Worm (Caenorhabditis elegans): ENCODE data around the gene spp-22.
A peak's percentile ranks its signal among the peaks of the same experiment; 100 is the strongest.

The spp-22 gene

ce11 chrX:7238562-7238961, 27.1 kb downstream of the spp-22 start, which contains the start of gene F46H5.3:
Gene F46H5.3, minus strand, starts transcription at chrX:7238662.
- TF ChIP-seq pat-9 (tag; optimal IDR thresholded peaks at IDR 0.05) (no peak), che-1 (tag; optimal IDR thresholded peaks at IDR 0.05) (no peak), lin-11 (tag; optimal IDR thresholded peaks at IDR 0.05) (no peak), ceh-9 (tag; optimal IDR thresholded peaks at IDR 0.05) (no peak), ref-2 (tag; optimal IDR thresholded peaks at IDR 0.05) (no peak), ztf-16 (tag; optimal IDR thresholded peaks at IDR 0.05) (no peak), ceh-30 (tag; optimal IDR thresholded peaks at IDR 0.05) (no peak), sox-2 (GFP tag; IDR thresholded peaks at IDR 0.05) (no peak), ceh-19 (GFP tag; optimal IDR thresholded peaks at IDR 0.05) (no peak), pax-1 (tag; optimal IDR thresholded peaks at IDR 0.05) (no peak), ttx-3 (tag; optimal IDR thresholded peaks at IDR 0.05) (no peak), dve-1 (tag; optimal IDR thresholded peaks at IDR 0.05) (no peak), ahr-1 (tag; optimal IDR thresholded peaks at IDR 0.05) (no peak), pqm-1 (tag; optimal IDR thresholded peaks at IDR 0.05) (no peak), ceh-45 (GFP tag; IDR thresholded peaks at IDR 0.05) (no peak)

- no peak for TF ChIP-seq sdc-2 (tag; optimal IDR thresholded peaks at IDR 0.05)
- TF ChIP-seq dmd-4 (tag; optimal IDR thresholded peaks at IDR 0.05; ENCODE audit: borderline replicate concordance): no peak
- no peak for TF ChIP-seq ceh-6 (GFP tag; optimal IDR thresholded peaks at IDR 0.05)
- no peak for TF ChIP-seq hlh-30 (tag; optimal IDR thresholded peaks at IDR 0.05; ENCODE audit: insufficient read depth)
- no peak for TF ChIP-seq unc-42 (tag; optimal IDR thresholded peaks at IDR 0.05)
- no peak for TF ChIP-seq npax-4 (tag; optimal IDR thresholded peaks at IDR 0.05)
- TF ChIP-seq elt-4 (tag; optimal IDR thresholded peaks at IDR 0.05): no peak
- TF ChIP-seq hlh-13 (GFP tag; optimal IDR thresholded peaks at IDR 0.05): no peak
- TF ChIP-seq unc-55 (GFP tag; optimal IDR thresholded peaks at IDR 0.05): no peak
- TF ChIP-seq sox-4 (tag; optimal IDR thresholded peaks at IDR 0.05): no peak
- TF ChIP-seq odd-2 (tag; optimal IDR thresholded peaks at IDR 0.05): no peak
- TF ChIP-seq hlh-15 (tag; optimal IDR thresholded peaks at IDR 0.05): no peak
- TF ChIP-seq lin-11 (tag; optimal IDR thresholded peaks at IDR 0.05): no peak
- no peak for TF ChIP-seq ttx-3 (tag; optimal IDR thresholded peaks at IDR 0.05)
- no peak for TF ChIP-seq ceh-45 (GFP tag; IDR thresholded peaks at IDR 0.05)
- TF ChIP-seq nhr-11 (tag; optimal IDR thresholded peaks at IDR 0.05): no peak
- TF ChIP-seq tbx-7 (tag; optimal IDR thresholded peaks at IDR 0.05): no peak
These were observed 30.6 kb downstream of the spp-22 start for ce11 chrX:7242119-7242518.

- TF ChIP-seq ceh-24 (tag; optimal IDR thresholded peaks at IDR 0.05): no peak
- no peak for TF ChIP-seq che-1 (tag; optimal IDR thresholded peaks at IDR 0.05)
- peak; percentile 25 for TF ChIP-seq tbx-2 (tag; optimal IDR thresholded peaks at IDR 0.05)
These were observed 31.4 kb downstream of the spp-22 start, which contains the start of gene F46H5.7 for ce11 chrX:7242878-7243277. Gene F46H5.7, minus strand, starts transcription at chrX:7242983.

- peak; percentile 60 for TF ChIP-seq elt-2 (tag; optimal IDR thresholded peaks at IDR 0.05)
- no peak for TF ChIP-seq che-1 (tag; optimal IDR thresholded peaks at IDR 0.05)
These were observed 33.3 kb downstream of the spp-22 start for ce11 chrX:7244756-7245155.

- TF ChIP-seq ama-1 (optimal IDR thresholded peaks at IDR 0.05): no peak
- TF ChIP-seq ref-2 (tag; optimal IDR thresholded peaks at IDR 0.05): peak; percentile 49
- TF ChIP-seq fax-1 (tag; optimal IDR thresholded peaks at IDR 0.05): no peak
- TF ChIP-seq elt-2 (tag; optimal IDR thresholded peaks at IDR 0.05): no peak
- TF ChIP-seq pax-1 (tag; optimal IDR thresholded peaks at IDR 0.05): no peak
- peak; percentile 48 for TF ChIP-seq sdc-2 (tag; optimal IDR thresholded peaks at IDR 0.05)
- no peak for TF ChIP-seq pha-2 (tag; optimal IDR thresholded peaks at IDR 0.05)
- TF ChIP-seq unc-42 (tag; optimal IDR thresholded peaks at IDR 0.05): peak; percentile 56
- no peak for TF ChIP-seq fkh-6 (tag; optimal IDR thresholded peaks at IDR 0.05)
- TF ChIP-seq tbx-2 (tag; optimal IDR thresholded peaks at IDR 0.05): peak; percentile 50
- TF ChIP-seq ceh-34 (tag; optimal IDR thresholded peaks at IDR 0.05): no peak
- no peak for TF ChIP-seq madf-2 (tag; optimal IDR thresholded peaks at IDR 0.05)
- TF ChIP-seq ceh-31 (tag; optimal IDR thresholded peaks at IDR 0.05): no peak
- peak; percentile 35 for TF ChIP-seq ceh-19 (GFP tag; optimal IDR thresholded peaks at IDR 0.05)
- TF ChIP-seq T23F11.4 (GFP tag; optimal IDR thresholded peaks at IDR 0.05): no peak
- no peak for TF ChIP-seq ceh-48 (tag; optimal IDR thresholded peaks at IDR 0.05)
- TF ChIP-seq ceh-18 (tag; optimal IDR thresholded peaks at IDR 0.05): peak; percentile 2
- peak; percentile 28 for TF ChIP-seq nfya-1 (tag; optimal IDR thresholded peaks at IDR 0.05)
- no peak for TF ChIP-seq C08G9.2 (tag; optimal IDR thresholded peaks at IDR 0.05)
- peak; percentile 4 for TF ChIP-seq ceh-2 (tag; optimal IDR thresholded peaks at IDR 0.05)
- peak; percentile 29 for TF ChIP-seq dmd-4 (tag; optimal IDR thresholded peaks at IDR 0.05; ENCODE audit: borderline replicate concordance)
- no peak for TF ChIP-seq elt-4 (tag; optimal IDR thresholded peaks at IDR 0.05)
- TF ChIP-seq fkh-10 (GFP tag; optimal IDR thresholded peaks at IDR 0.05): no peak
These were observed 43.1 kb downstream of the spp-22 start, which contains the start of gene F46H5.4 for ce11 chrX:7254558-7254957. Gene F46H5.4, minus strand, starts transcription at chrX:7254610.

All from whole organism, late embryonic.